Fruit fly (Drosophila melanogaster) ovary, adult (tissue): Measurements from ENCODE around the gene rdgA.

ENCODE experiments used
- CG17801 ChIP-seq: fragments of 200-800 bp; optimal IDR thresholded peaks from 2 replicates; lab custom pipeline; 2019; ENCODE audit warnings: missing biosample characterization, mild to moderate bottlenecking, missing genetic modification characterization, moderate library complexity; ENCODE audit not compliant: partially characterized antibody

rdgA gene

DNA sequence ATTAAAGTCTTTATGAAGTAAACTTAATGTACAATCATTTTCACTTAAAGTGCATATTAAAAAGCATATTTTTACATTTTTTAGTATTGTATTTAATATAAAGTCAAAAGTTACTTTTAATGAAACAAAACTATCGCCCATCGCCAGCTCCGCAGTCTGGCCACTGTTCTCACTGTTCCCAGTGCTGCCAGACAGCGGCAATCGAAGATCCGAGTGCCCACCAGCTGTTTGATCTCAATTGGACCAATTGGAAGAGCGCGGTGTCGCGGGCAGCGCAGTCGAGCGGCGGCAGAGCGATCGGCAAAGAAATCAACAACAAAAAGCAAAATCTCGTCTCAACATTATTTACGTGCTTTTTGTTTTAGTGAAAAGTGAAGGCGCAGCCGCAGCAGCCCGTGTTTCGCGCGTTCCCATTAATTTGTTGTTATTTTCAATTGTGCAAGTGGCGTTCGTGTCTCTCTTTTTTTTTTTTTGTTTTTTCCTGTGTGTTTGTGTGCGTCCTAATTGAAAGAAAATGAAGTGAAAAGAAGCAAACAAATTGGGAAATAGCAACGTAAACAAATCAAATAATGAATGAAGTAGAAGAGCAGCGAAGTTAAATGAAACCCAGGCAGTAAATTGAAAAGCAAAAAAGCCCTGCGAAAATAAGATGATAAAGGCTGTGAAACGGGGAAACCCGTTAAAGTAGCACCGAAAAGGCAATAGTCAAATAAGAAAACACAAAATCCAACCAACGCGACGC is at the start of gene rdgA:
Gene rdgA (plus strand): TSS at position 264 of the 742 bp plus-strand sequence.
- TF ChIP-seq CG17801 (GFP tag; lab: Kevin White, UChicago) = no peak

DNA sequence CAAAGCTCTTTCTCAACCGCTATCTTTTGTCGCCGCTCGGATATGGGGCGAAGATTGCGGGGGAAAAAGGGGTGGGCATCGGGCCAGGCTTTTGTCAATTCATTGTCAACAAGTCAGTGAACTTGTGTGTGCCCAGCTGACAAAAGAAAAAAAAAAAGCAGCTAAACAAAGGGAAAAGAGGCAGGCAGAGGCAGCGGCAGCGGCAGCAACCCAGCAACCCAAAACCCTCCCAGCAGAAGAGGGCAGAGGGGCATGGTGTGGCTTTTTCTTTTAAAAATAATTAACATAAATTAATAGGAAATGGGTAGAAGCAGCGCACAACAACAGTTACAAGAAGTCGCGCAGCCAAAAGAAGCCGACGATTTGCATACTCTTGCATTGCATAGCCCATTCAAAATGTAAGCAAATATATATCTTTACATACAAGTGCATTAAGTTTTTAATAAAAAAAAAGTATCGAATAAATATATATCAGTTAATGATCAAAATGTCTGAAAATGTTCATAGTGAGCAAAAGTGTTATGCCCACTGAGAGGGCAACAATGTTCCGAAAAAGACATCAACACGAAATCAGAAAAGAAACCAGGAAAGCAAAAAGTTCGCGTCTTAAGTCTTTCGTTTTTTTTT is 49.7 kb upstream of the rdgA start:
- no peak for TF ChIP-seq CG17801 (GFP tag; lab: Kevin White, UChicago)

DNA sequence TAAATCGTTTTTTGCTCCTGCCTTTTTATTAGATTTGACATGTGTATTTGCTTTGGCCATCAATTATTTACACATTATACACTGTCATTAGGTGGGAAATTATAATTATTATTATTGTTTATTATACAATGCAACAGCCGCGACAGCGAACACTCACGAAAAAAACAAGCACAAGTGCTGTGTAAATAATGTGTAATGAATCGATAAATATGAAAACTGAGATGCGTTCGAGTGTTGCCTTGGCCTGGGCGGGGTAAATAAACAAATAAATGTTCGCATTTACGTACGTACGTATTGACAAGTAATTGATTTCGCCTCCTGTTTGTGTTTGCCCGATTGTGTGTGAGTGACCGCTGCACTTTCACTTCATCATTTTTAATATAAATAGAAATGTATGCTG is 48.2 kb upstream of the rdgA start:
- TF ChIP-seq CG17801 (GFP tag; lab: Kevin White, UChicago) = no peak

DNA sequence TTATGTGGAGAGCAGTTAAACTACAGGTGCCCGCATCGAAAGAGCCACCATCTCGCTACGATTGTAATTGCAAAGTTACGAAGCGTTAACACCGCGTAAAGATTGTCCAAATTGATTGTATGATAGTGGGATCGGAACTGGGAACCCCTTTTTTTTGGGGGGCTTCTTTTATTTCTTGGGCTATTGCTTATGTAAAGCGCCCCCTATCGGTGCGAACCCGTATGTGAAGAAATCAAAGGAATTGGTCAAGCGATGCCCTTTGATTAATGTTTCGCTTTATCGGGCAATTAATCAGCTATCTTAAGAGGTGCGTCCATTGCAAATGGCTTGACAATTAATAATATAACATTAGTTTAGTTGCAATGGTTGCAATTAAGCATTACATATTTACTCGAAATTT is 47.4 kb upstream of the rdgA start:
- no peak for TF ChIP-seq CG17801 (GFP tag; lab: Kevin White, UChicago)

DNA sequence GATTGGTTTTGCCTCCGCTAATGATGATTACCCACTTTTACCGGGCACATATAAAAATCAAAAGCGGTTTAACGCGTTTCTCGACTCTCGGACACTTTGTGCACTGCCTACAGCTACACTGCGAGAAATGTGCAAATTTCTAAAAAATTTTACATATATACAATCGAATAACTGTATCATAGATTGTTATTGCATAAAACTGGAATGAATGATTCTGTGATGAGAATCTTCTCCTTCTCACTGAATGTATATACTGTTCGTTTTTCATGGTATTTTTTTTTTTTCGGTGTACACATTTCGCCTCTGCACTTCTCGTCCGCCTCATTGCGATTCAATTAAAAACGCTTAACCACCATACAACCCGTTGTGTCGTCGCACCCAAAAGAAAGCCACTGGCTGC is 45.6 kb upstream of the rdgA start:
- no peak for TF ChIP-seq CG17801 (GFP tag; lab: Kevin White, UChicago)

DNA sequence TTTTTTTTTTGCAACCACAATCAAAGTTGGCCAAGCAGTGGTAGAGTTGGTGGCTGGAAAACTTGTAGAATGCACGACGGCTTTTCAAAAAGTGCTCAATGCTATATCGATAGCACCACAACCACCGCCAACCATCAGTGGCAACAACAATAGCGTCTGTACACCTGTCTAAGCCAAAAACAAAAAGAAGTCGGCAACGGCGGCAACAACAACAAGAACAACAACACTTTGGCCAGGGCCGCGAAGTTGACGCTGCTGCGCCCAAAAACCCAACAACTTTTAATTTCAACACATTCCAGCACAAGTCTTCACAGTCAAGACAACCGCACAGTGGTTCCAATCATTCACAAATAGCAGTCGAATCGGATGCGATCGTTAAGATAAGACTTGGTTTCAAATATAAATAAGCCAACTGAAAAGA is 43.7 kb upstream of the rdgA start:
- TF ChIP-seq CG17801 (GFP tag; lab: Kevin White, UChicago) = no peak

dm6 chrX:8863554-8864498 is 43.0 kb upstream of the rdgA start:
- TF ChIP-seq CG17801 (GFP tag; lab: Kevin White, UChicago) = peak; percentile 82

dm6 chrX:8866256-8866655 is 40.6 kb upstream of the rdgA start:
- TF ChIP-seq CG17801 (GFP tag; lab: Kevin White, UChicago) = no peak

dm6 chrX:8867481-8867880 is 39.4 kb upstream of the rdgA start:
- no peak for TF ChIP-seq CG17801 (GFP tag; lab: Kevin White, UChicago)

dm6 chrX:8878967-8879554 is 27.8 kb upstream of the rdgA start:
- TF ChIP-seq CG17801 (GFP tag; lab: Kevin White, UChicago) = peak; percentile 89

- no peak for TF ChIP-seq CG17801 (GFP tag; lab: Kevin White, UChicago)
Measured at dm6 chrX:8881729-8882128, 25.1 kb upstream of the rdgA start.

DNA sequence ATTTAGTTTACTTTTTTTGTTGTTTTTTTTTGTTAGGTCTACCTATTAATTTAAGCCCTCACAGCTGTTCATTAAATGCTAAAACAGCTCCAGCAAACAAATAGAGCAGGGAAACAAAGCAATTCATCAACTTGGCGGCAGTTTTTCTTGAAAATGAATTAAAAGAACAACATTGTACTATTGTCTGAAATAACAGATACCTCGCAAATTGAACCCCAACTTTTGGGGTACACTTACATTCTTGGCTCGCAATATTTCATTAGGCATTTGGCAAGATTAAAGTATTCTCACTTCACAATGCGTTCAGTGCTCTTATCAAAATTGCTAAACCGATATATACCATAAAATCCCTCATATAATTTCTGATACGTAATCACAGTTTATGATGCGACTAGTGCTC is 23.5 kb upstream of the rdgA start:
- TF ChIP-seq CG17801 (GFP tag; lab: Kevin White, UChicago) = no peak

- no peak for TF ChIP-seq CG17801 (GFP tag; lab: Kevin White, UChicago)
Measured at dm6 chrX:8883954-8884353, 22.9 kb upstream of the rdgA start.

DNA sequence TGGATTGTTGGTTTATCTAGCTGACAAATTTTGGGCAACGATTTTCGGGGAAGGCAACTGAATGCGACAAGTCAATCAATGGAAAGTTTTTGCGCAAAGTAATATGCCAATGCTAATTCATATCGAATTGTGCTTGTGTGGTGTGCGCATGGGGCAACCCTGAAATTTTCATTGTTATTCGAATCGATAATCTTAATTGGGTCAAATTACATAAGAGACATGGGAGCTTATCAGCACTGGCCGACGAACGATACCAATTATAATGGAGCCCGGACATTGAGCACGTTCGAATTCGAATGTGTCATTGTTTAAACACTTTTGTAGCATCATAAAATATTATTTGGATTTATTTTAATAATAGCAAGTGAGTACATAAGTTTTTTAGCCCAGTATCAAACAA is 22.2 kb upstream of the rdgA start:
- no peak for TF ChIP-seq CG17801 (GFP tag; lab: Kevin White, UChicago)

DNA sequence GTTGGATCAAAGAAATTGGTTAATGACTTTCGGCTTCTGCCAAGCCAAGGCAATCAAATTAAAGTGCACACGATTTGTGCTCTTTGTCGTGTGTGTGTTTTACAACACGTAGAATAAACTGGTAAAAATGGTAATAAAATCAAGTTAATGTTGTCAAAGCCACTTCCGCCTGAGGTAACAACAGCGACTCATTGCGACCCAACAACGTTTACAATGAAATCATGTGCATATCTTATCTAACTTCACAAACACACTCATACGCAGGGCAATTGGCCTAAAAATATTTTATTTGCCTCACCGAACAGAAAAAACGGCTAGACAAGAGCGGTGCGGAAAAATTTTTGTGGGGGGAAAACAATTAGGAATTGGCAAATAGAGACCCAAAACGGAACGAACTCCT is 21.7 kb upstream of the rdgA start:
- no peak for TF ChIP-seq CG17801 (GFP tag; lab: Kevin White, UChicago)
